Fruit fly (Drosophila melanogaster) Kc167 (cell line): ENCODE measurements around the gene CG5080.
A peak's percentile ranks its signal among the peaks of the same experiment; 100 is the strongest.

Source experiments
- Myc ChIP-seq: fragments of >200 bp; optimal IDR thresholded peaks from 2 replicates; lab custom pipeline; 2017; ENCODE audit warnings: missing external identifiers
- Sin3A ChIP-seq: fragments of >200 bp; optimal IDR thresholded peaks from 2 replicates; lab custom pipeline; 2018; ENCODE audit warnings: missing external identifiers
- h ChIP-seq: fragments of >200 bp; optimal IDR thresholded peaks from 3 replicates; lab custom pipeline; 2018; ENCODE audit warnings: missing external identifiers
- insv ChIP-seq: fragments of >200 bp; optimal IDR thresholded peaks from 3 replicates; lab custom pipeline; 2018; ENCODE audit warnings: missing external identifiers
- psq ChIP-seq: fragments of >200 bp; optimal IDR thresholded peaks from 2 replicates; lab custom pipeline; 2017; ENCODE audit warnings: missing external identifiers
- ttk ChIP-seq: sonication (Bioruptor generic); optimal IDR thresholded peaks from 2 replicates; lab custom pipeline; 2017; ENCODE audit warnings: missing external identifiers

The CG5080 gene

dm6 chr2L:1172704-1173107 is 9.0 kb upstream of the CG5080 start, which contains the start of the genes Charon and CG4887:
Gene Charon, minus strand, starts transcription at chr2L:1172805.
Gene CG4887, plus strand, starts transcription at chr2L:1173009.
- no peak for TF ChIP-seq psq (lab: Kevin White, UChicago)
- TF ChIP-seq Myc (lab: Kevin White, UChicago) = no peak
- no peak for TF ChIP-seq h (lab: Kevin White, UChicago)
- TF ChIP-seq Sin3A (lab: Kevin White, UChicago) = no peak
- TF ChIP-seq insv (lab: Kevin White, UChicago) = no peak
- TF ChIP-seq ttk (lab: Kevin White, UChicago) = no peak

dm6 chr2L:1169867-1170415 is 6.3 kb upstream of the CG5080 start, which contains the start of the genes CG31922 and Plap:
Gene CG31922, plus strand, starts transcription at chr2L:1170181.
Gene Plap, minus strand, starts transcription at chr2L:1170365.
- TF ChIP-seq h (lab: Kevin White, UChicago) = no peak
- TF ChIP-seq Myc (lab: Kevin White, UChicago) = no peak
- TF ChIP-seq psq (lab: Kevin White, UChicago) = no peak
- TF ChIP-seq insv (lab: Kevin White, UChicago) = no peak
- no peak for TF ChIP-seq ttk (lab: Kevin White, UChicago)
- no peak for TF ChIP-seq Sin3A (lab: Kevin White, UChicago)

dm6 chr2L:1166326-1166725 is 2.6 kb upstream of the CG5080 start, which contains the start of gene CG14341:
Gene CG14341, plus strand, starts transcription at chr2L:1166506.
- TF ChIP-seq ttk (lab: Kevin White, UChicago) = no peak
- no peak for TF ChIP-seq h (lab: Kevin White, UChicago)
- no peak for TF ChIP-seq Sin3A (lab: Kevin White, UChicago)
- TF ChIP-seq insv (lab: Kevin White, UChicago) = no peak
- TF ChIP-seq Myc (lab: Kevin White, UChicago) = no peak
- no peak for TF ChIP-seq psq (lab: Kevin White, UChicago)

dm6 chr2L:1164294-1164693 is 608 bp upstream of the CG5080 start, which contains the start of gene IntS14:
Gene IntS14, plus strand, starts transcription at chr2L:1164443.
- TF ChIP-seq ttk (lab: Kevin White, UChicago) (no peak), insv (lab: Kevin White, UChicago) (no peak)

dm6 chr2L:1158519-1159319 is 5.0 kb downstream of the CG5080 start, which contains the start of gene Tango14:
Gene Tango14, plus strand, starts transcription at chr2L:1158661.
- no peak for TF ChIP-seq Myc (lab: Kevin White, UChicago)
- TF ChIP-seq h (lab: Kevin White, UChicago) = no peak
- no peak for TF ChIP-seq insv (lab: Kevin White, UChicago)
- TF ChIP-seq psq (lab: Kevin White, UChicago) = no peak
- no peak for TF ChIP-seq ttk (lab: Kevin White, UChicago)
- no peak for TF ChIP-seq Sin3A (lab: Kevin White, UChicago)

- no peak for TF ChIP-seq insv (lab: Kevin White, UChicago)
- no peak for TF ChIP-seq ttk (lab: Kevin White, UChicago)
- peak; percentile 89 for TF ChIP-seq Sin3A (lab: Kevin White, UChicago)
These were observed 5.8 kb downstream of the CG5080 start, which contains the start of gene capt for dm6 chr2L:1157679-1158518. Gene capt, minus strand, starts transcription at chr2L:1158262.

dm6 chr2L:1157357-1157678 is 6.4 kb downstream of the CG5080 start:
- TF ChIP-seq h (lab: Kevin White, UChicago) (no peak), insv (lab: Kevin White, UChicago) (no peak), psq (lab: Kevin White, UChicago) (no peak), ttk (lab: Kevin White, UChicago) (no peak), Myc (lab: Kevin White, UChicago) (no peak), Sin3A (lab: Kevin White, UChicago) (no peak)

dm6 chr2L:1156592-1157249 is 7.0 kb downstream of the CG5080 start:
- TF ChIP-seq Sin3A (lab: Kevin White, UChicago) (no peak), Myc (lab: Kevin White, UChicago) (no peak), insv (lab: Kevin White, UChicago) (no peak), psq (lab: Kevin White, UChicago) (no peak), ttk (lab: Kevin White, UChicago) (no peak), h (lab: Kevin White, UChicago) (no peak)

dm6 chr2L:1152693-1153092 is 11.0 kb downstream of the CG5080 start:
- TF ChIP-seq insv (lab: Kevin White, UChicago) (no peak), Myc (lab: Kevin White, UChicago) (no peak), psq (lab: Kevin White, UChicago) (no peak), h (lab: Kevin White, UChicago) (no peak), Sin3A (lab: Kevin White, UChicago) (no peak), ttk (lab: Kevin White, UChicago) (no peak)

dm6 chr2L:1150554-1150953 is 13.1 kb downstream of the CG5080 start, which contains the start of the genes Tfb4 and Vps29:
Gene Tfb4, minus strand, starts transcription at chr2L:1150677.
Gene Vps29, plus strand, starts transcription at chr2L:1150766.
- TF ChIP-seq psq (lab: Kevin White, UChicago) (no peak), ttk (lab: Kevin White, UChicago) (no peak), insv (lab: Kevin White, UChicago) (no peak), Myc (lab: Kevin White, UChicago) (no peak), Sin3A (lab: Kevin White, UChicago) (no peak), h (lab: Kevin White, UChicago) (no peak)
